Fruit fly (Drosophila melanogaster) whole organism, adult: Measurements from ENCODE around the gene slow.

Experiments
- CG12768 ChIP-seq: fragments of 200-800 bp; sonication (Bioruptor generic); optimal IDR thresholded peaks from 2 replicates; lab custom pipeline; 2017; ENCODE audit warnings: missing biosample characterization, missing genetic modification characterization, mild to moderate bottlenecking, moderate library complexity, missing genetic modification reagents
- CG14711 ChIP-seq: fragments of 200-800 bp; sonication (Bioruptor generic); optimal IDR thresholded peaks from 2 replicates; lab custom pipeline; 2018; ENCODE audit warnings: missing biosample characterization, mild to moderate bottlenecking, missing genetic modification characterization, moderate library complexity
- CG1620 ChIP-seq: fragments of 200-800 bp; sonication (Bioruptor generic); optimal IDR thresholded peaks from 2 replicates; lab custom pipeline; 2016; ENCODE audit warnings: missing biosample characterization, missing genetic modification characterization
- CG33017 ChIP-seq: fragments of 200-800 bp; sonication (Bioruptor generic); optimal IDR thresholded peaks from 2 replicates; lab custom pipeline; 2018; ENCODE audit warnings: missing biosample characterization, mild to moderate bottlenecking, missing genetic modification characterization, moderate library complexity
- CG7045 ChIP-seq: fragments of 200-800 bp; sonication (Bioruptor generic); optimal IDR thresholded peaks from 2 replicates; lab custom pipeline; 2017; ENCODE audit warnings: missing biosample characterization, mild to moderate bottlenecking, missing genetic modification characterization
- Crg-1 ChIP-seq: fragments of 200-800 bp; sonication (Bioruptor generic); optimal IDR thresholded peaks from 2 replicates; lab custom pipeline; 2016; ENCODE audit warnings: missing biosample characterization, missing genetic modification characterization
- Hr96 ChIP-seq: fragments of 200-800 bp; sonication (Bioruptor generic); optimal IDR thresholded peaks from 2 replicates; lab custom pipeline; 2016; ENCODE audit warnings: missing biosample characterization, missing genetic modification characterization
- Mnt ChIP-seq: fragments of 200-800 bp; sonication (Bioruptor generic); optimal IDR thresholded peaks from 2 replicates; lab custom pipeline; 2016; ENCODE audit warnings: missing biosample characterization, mild to moderate bottlenecking, missing genetic modification characterization
- cnc ChIP-seq, 2 experiments: fragments of >200 bp; optimal IDR thresholded peaks; 2 replicates each; lab custom pipeline; 2017
- kay ChIP-seq: fragments of 200-800 bp; sonication (Bioruptor generic); peaks from one replicate; lab custom pipeline; 2016; ENCODE audit warnings: missing biosample characterization, missing genetic modification characterization, borderline replicate concordance
- ovo ChIP-seq: fragments of 200-800 bp; sonication (Bioruptor generic); optimal IDR thresholded peaks from 2 replicates; lab custom pipeline; 2016; ENCODE audit warnings: missing biosample characterization, missing genetic modification characterization
- pad ChIP-seq: fragments of 200-800 bp; sonication (Bioruptor generic); optimal IDR thresholded peaks from 3 replicates; lab custom pipeline; 2017; ENCODE audit warnings: missing biosample characterization, missing genetic modification characterization, mild to moderate bottlenecking, moderate library complexity, missing genetic modification reagents
- tj ChIP-seq: fragments of 200-800 bp; sonication (Bioruptor generic); optimal IDR thresholded peaks from 3 replicates; lab custom pipeline; 2017; ENCODE audit warnings: missing biosample characterization, mild to moderate bottlenecking, missing genetic modification characterization, moderate library complexity

DNA sequence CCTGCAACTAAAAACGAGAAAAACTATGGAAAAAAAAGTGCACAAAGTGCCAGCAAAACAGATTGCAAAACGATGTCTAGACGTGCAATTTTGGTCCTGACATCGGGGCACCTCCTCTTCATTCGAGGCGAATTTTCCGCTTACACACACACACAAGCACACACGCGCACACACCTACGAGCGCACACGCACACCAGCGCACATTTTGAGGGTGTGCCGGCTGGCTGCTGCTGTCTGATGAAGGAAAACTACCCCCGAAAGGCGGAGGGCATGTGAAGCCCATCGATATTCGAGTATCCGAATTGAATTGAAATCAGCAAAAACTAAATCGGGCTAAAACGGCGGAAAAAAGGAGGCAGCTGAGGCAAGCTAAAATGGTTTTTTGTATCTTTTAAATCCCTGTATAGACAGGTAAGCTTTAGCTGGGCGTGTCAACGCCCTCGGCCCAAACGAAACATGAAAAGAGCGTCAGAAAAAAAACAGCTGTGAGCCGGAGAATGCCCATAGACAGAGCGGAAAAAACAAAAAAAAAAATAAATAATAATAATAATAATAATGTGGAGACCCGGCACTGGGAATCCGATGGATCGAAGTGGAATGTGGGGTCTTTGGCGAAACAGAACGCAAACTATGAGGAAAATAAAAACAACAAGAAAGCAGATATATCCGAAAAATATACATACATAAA is 24.4 kb upstream of the slow start:
- TF ChIP-seq kay (GFP tag; lab: Kevin White, UChicago) (no peak), CG12768 (GFP tag; lab: Kevin White, UChicago) (no peak), CG1620 (GFP tag; lab: Kevin White, UChicago) (no peak), CG14711 (tag; lab: Kevin White, UChicago) (no peak), Mnt (GFP tag; lab: Kevin White, UChicago) (no peak), ovo (GFP tag; lab: Kevin White, UChicago) (no peak), pad (GFP tag; lab: Kevin White, UChicago) (no peak), CG7045 (GFP tag; lab: Kevin White, UChicago) (no peak), Crg-1 (GFP tag; lab: Kevin White, UChicago) (no peak), CG33017 (tag; lab: Kevin White, UChicago) (no peak), Hr96 (GFP tag; lab: Kevin White, UChicago) (no peak), tj (GFP tag; lab: Kevin White, UChicago) (peak; percentile 74), cnc (optimal IDR thresholded peaks at IDR 0.05; lab: Kevin White, UChicago) (no peak)
